Worm (Caenorhabditis elegans): ENCODE results near the gene C49C8.2.

C49C8.2 gene

ce11 chrIV:8629609-8630052 lies 21.3 kb upstream of the C49C8.2 start:
- TF ChIP-seq B0310.2 (tag; optimal IDR thresholded peaks at IDR 0.05) (no peak), tbx-11 (GFP tag; IDR thresholded peaks at IDR 0.05) (0 out of 2 replicates have a peak, but pooled peaks have one; percentile 43)

- TF ChIP-seq aly-1 (tag; optimal IDR thresholded peaks at IDR 0.05) (no peak), hnd-1 (tag; optimal IDR thresholded peaks at IDR 0.05) (no peak), ets-7 (tag; optimal IDR thresholded peaks at IDR 0.05) (no peak), ceh-36 (tag; optimal IDR thresholded peaks at IDR 0.05) (no peak)
Measured at ce11 chrIV:8630243-8630642, 20.6 kb upstream of the C49C8.2 start.

- TF ChIP-seq F13C5.2 (tag; optimal IDR thresholded peaks at IDR 0.05): no peak
- no peak for TF ChIP-seq ama-1 (optimal IDR thresholded peaks at IDR 0.05)
Measured at ce11 chrIV:8631033-8631432, 19.9 kb upstream of the C49C8.2 start, which contains the start of gene dgk-4. dgk-4 (plus strand) TSS chrIV:8631333.

ce11 chrIV:8638761-8639160 lies 12.1 kb upstream of the C49C8.2 start, which contains the start of gene F42A9.9:
F42A9.9 (minus strand) TSS chrIV:8638861.
- no peak for TF ChIP-seq pes-1 (GFP tag; IDR thresholded peaks at IDR 0.05)
- TF ChIP-seq aly-1 (tag; optimal IDR thresholded peaks at IDR 0.05): no peak
- TF ChIP-seq tbx-11 (GFP tag; IDR thresholded peaks at IDR 0.05): no peak
- TF ChIP-seq hmbx-1 (tag; optimal IDR thresholded peaks at IDR 0.05): no peak
- TF ChIP-seq tra-4 (tag; optimal IDR thresholded peaks at IDR 0.05): no peak
- TF ChIP-seq ets-7 (tag; optimal IDR thresholded peaks at IDR 0.05): no peak
- TF ChIP-seq hnd-1 (tag; optimal IDR thresholded peaks at IDR 0.05): no peak
- no peak for TF ChIP-seq tbx-37 (GFP tag; conservative IDR thresholded peaks at IDR 0.05)
- no peak for TF ChIP-seq scrt-1 (GFP tag; IDR thresholded peaks at IDR 0.05)
- no peak for TF ChIP-seq ama-1 (optimal IDR thresholded peaks at IDR 0.05)
- TF ChIP-seq sea-1 (GFP tag; conservative IDR thresholded peaks at IDR 0.05): no peak
- no peak for TF ChIP-seq hmg-4 (GFP tag; optimal IDR thresholded peaks at IDR 0.05)
- TF ChIP-seq flt-1 (GFP tag; IDR thresholded peaks at IDR 0.05): no peak
- TF ChIP-seq F13C5.2 (tag; optimal IDR thresholded peaks at IDR 0.05): no peak
- no peak for TF ChIP-seq ceh-36 (tag; optimal IDR thresholded peaks at IDR 0.05)
- TF ChIP-seq ceh-13 (GFP tag; optimal IDR thresholded peaks at IDR 0.05): no peak
- no peak for TF ChIP-seq B0310.2 (tag; optimal IDR thresholded peaks at IDR 0.05)

- TF ChIP-seq aly-1 (tag; optimal IDR thresholded peaks at IDR 0.05) (no peak), pes-1 (GFP tag; IDR thresholded peaks at IDR 0.05) (no peak), flt-1 (GFP tag; IDR thresholded peaks at IDR 0.05) (no peak), B0310.2 (tag; optimal IDR thresholded peaks at IDR 0.05) (no peak), F13C5.2 (tag; optimal IDR thresholded peaks at IDR 0.05) (no peak), ceh-13 (GFP tag; optimal IDR thresholded peaks at IDR 0.05) (no peak), tbx-11 (GFP tag; IDR thresholded peaks at IDR 0.05) (no peak), ceh-36 (tag; optimal IDR thresholded peaks at IDR 0.05) (no peak), ets-7 (tag; optimal IDR thresholded peaks at IDR 0.05) (no peak)
Measured at ce11 chrIV:8644432-8644831, 6.5 kb upstream of the C49C8.2 start, which contains the start of gene C49C8.3. C49C8.3 (plus strand) TSS chrIV:8644732.

- no peak for TF ChIP-seq ceh-13 (GFP tag; optimal IDR thresholded peaks at IDR 0.05)
- no peak for TF ChIP-seq tra-4 (tag; optimal IDR thresholded peaks at IDR 0.05)
- TF ChIP-seq hmbx-1 (tag; optimal IDR thresholded peaks at IDR 0.05): no peak
- TF ChIP-seq flt-1 (GFP tag; IDR thresholded peaks at IDR 0.05): no peak
- no peak for TF ChIP-seq hmg-4 (GFP tag; optimal IDR thresholded peaks at IDR 0.05)
- TF ChIP-seq tbx-11 (GFP tag; IDR thresholded peaks at IDR 0.05): no peak
- no peak for TF ChIP-seq ceh-36 (tag; optimal IDR thresholded peaks at IDR 0.05)
- TF ChIP-seq pes-1 (GFP tag; IDR thresholded peaks at IDR 0.05): no peak
- no peak for TF ChIP-seq B0310.2 (tag; optimal IDR thresholded peaks at IDR 0.05)
- TF ChIP-seq F13C5.2 (tag; optimal IDR thresholded peaks at IDR 0.05): no peak
- TF ChIP-seq scrt-1 (GFP tag; IDR thresholded peaks at IDR 0.05): no peak
- TF ChIP-seq hnd-1 (tag; optimal IDR thresholded peaks at IDR 0.05): no peak
- no peak for TF ChIP-seq tbx-37 (GFP tag; conservative IDR thresholded peaks at IDR 0.05)
Measured at ce11 chrIV:8648502-8648901, 2.4 kb upstream of the C49C8.2 start, which contains the start of gene cyp-33E1. cyp-33E1 (minus strand) TSS chrIV:8648602.

- TF ChIP-seq pes-1 (GFP tag; IDR thresholded peaks at IDR 0.05) (no peak), aly-1 (tag; optimal IDR thresholded peaks at IDR 0.05) (no peak), ets-7 (tag; optimal IDR thresholded peaks at IDR 0.05) (no peak), ama-1 (optimal IDR thresholded peaks at IDR 0.05) (no peak), scrt-1 (GFP tag; IDR thresholded peaks at IDR 0.05) (no peak), flt-1 (GFP tag; IDR thresholded peaks at IDR 0.05) (no peak), hmg-4 (GFP tag; optimal IDR thresholded peaks at IDR 0.05) (no peak), ceh-13 (GFP tag; optimal IDR thresholded peaks at IDR 0.05) (no peak), tbx-37 (GFP tag; conservative IDR thresholded peaks at IDR 0.05) (no peak), sea-1 (GFP tag; conservative IDR thresholded peaks at IDR 0.05) (no peak), tbx-11 (GFP tag; IDR thresholded peaks at IDR 0.05) (no peak), hmbx-1 (tag; optimal IDR thresholded peaks at IDR 0.05) (no peak), B0310.2 (tag; optimal IDR thresholded peaks at IDR 0.05) (no peak), tra-4 (tag; optimal IDR thresholded peaks at IDR 0.05) (no peak), ceh-36 (tag; optimal IDR thresholded peaks at IDR 0.05) (no peak), hnd-1 (tag; optimal IDR thresholded peaks at IDR 0.05) (no peak), F13C5.2 (tag; optimal IDR thresholded peaks at IDR 0.05) (no peak)
Measured at ce11 chrIV:8651835-8652234, 947 bp downstream of the C49C8.2 start, which contains the start of gene C49C8.8. C49C8.8 (plus strand) TSS chrIV:8652135.

- TF ChIP-seq scrt-1 (GFP tag; IDR thresholded peaks at IDR 0.05) (no peak), B0310.2 (tag; optimal IDR thresholded peaks at IDR 0.05) (no peak), flt-1 (GFP tag; IDR thresholded peaks at IDR 0.05) (no peak), F13C5.2 (tag; optimal IDR thresholded peaks at IDR 0.05) (no peak), tbx-11 (GFP tag; IDR thresholded peaks at IDR 0.05) (no peak), hmg-4 (GFP tag; optimal IDR thresholded peaks at IDR 0.05) (no peak), hmbx-1 (tag; optimal IDR thresholded peaks at IDR 0.05) (no peak), hnd-1 (tag; optimal IDR thresholded peaks at IDR 0.05) (no peak), ceh-13 (GFP tag; optimal IDR thresholded peaks at IDR 0.05) (no peak), tbx-37 (GFP tag; conservative IDR thresholded peaks at IDR 0.05) (no peak), sea-1 (GFP tag; conservative IDR thresholded peaks at IDR 0.05) (no peak), tra-4 (tag; optimal IDR thresholded peaks at IDR 0.05) (no peak), ama-1 (optimal IDR thresholded peaks at IDR 0.05) (no peak), aly-1 (tag; optimal IDR thresholded peaks at IDR 0.05) (no peak), ceh-36 (tag; optimal IDR thresholded peaks at IDR 0.05) (no peak)
Measured at ce11 chrIV:8653592-8653991, 2.7 kb downstream of the C49C8.2 start, which contains the start of gene C49C8.5. C49C8.5 (minus strand) TSS chrIV:8653664.

Data from whole organism, early embryonic.